Worm (Caenorhabditis elegans) whole organism, L2 larva: ENCODE data around the gene qns-1.

Experiments
- C34F6.9 ChIP-seq: fragments of 150-350 bp; optimal IDR thresholded peaks from 2 replicates; lab custom pipeline; 2014; ENCODE audit warnings: missing biosample characterization, missing genetic modification characterization
- F13H6.1 ChIP-seq: sonication (generic microtip); optimal IDR thresholded peaks from 2 replicates; lab custom pipeline; 2016; ENCODE audit warnings: missing genetic modification characterization, missing compliant biosample characterization
- R02D3.7 ChIP-seq: fragments of 150-350 bp; optimal IDR thresholded peaks from 2 replicates; lab custom pipeline; 2014; ENCODE audit warnings: missing biosample characterization, missing genetic modification characterization
- Y55F3AM.14 ChIP-seq: fragments of 200-800 bp; sonication (Bioruptor generic); optimal IDR thresholded peaks from 2 replicates; lab custom pipeline; 2018; ENCODE audit warnings: mild to moderate bottlenecking, missing genetic modification characterization, missing compliant biosample characterization
- alr-1 ChIP-seq: fragments of 150-350 bp; optimal IDR thresholded peaks from 2 replicates; lab custom pipeline; 2014; ENCODE audit warnings: missing biosample characterization, missing genetic modification characterization
- aly-2 ChIP-seq: fragments of 150-350 bp; optimal IDR thresholded peaks from 2 replicates; lab custom pipeline; 2014; ENCODE audit warnings: missing biosample characterization, missing genetic modification characterization
- ama-1 ChIP-seq: fragments of 150-350 bp; optimal IDR thresholded peaks from 2 replicates; lab custom pipeline; 2018; ENCODE audit warnings: inconsistent platforms
- blmp-1 ChIP-seq: sonication (generic microtip); optimal IDR thresholded peaks from 2 replicates; lab custom pipeline; 2017; ENCODE audit warnings: missing genetic modification characterization, mild to moderate bottlenecking, missing compliant biosample characterization, antibody characterized with exemption, moderate library complexity; ENCODE audit not compliant: insufficient read depth
- crh-2 ChIP-seq: sonication (generic microtip); optimal IDR thresholded peaks from 2 replicates; lab custom pipeline; 2017; ENCODE audit warnings: missing biosample characterization, missing genetic modification characterization
- dmd-4 ChIP-seq: sonication (generic microtip); optimal IDR thresholded peaks from 2 replicates; lab custom pipeline; 2017; ENCODE audit warnings: missing biosample characterization, missing genetic modification characterization
- egl-27 ChIP-seq: sonication (generic microtip); optimal IDR thresholded peaks from 3 replicates; lab custom pipeline; 2017; ENCODE audit warnings: missing biosample characterization, missing genetic modification reagents, missing genetic modification characterization
- elt-3 ChIP-seq: sonication (generic microtip); optimal IDR thresholded peaks from 2 replicates; lab custom pipeline; 2017; ENCODE audit warnings: missing biosample characterization, missing genetic modification characterization
- fos-1 ChIP-seq: fragments of 150-350 bp; optimal IDR thresholded peaks from 2 replicates; lab custom pipeline; 2014; ENCODE audit warnings: missing biosample characterization, missing genetic modification characterization
- gmeb-1 ChIP-seq: fragments of 150-350 bp; optimal IDR thresholded peaks from 2 replicates; lab custom pipeline; 2014; ENCODE audit warnings: missing biosample characterization, missing genetic modification characterization
- lin-11 ChIP-seq: fragments of 150-350 bp; sonication (generic microtip); optimal IDR thresholded peaks from 2 replicates; lab custom pipeline; 2014; ENCODE audit warnings: missing biosample characterization, missing genetic modification characterization, inconsistent platforms, mixed read lengths
- lin-13 ChIP-seq: fragments of 150-350 bp; optimal IDR thresholded peaks from 2 replicates; lab custom pipeline; 2014; ENCODE audit warnings: missing biosample characterization, missing genetic modification reagents, missing genetic modification characterization
- lin-39 ChIP-seq: fragments of 150-350 bp; optimal IDR thresholded peaks from 2 replicates; lab custom pipeline; 2014; ENCODE audit warnings: missing biosample characterization, missing genetic modification reagents, missing genetic modification characterization
- lsy-2 ChIP-seq, 2 experiments: fragments of 150-350 bp in 1 of 2; sonication (generic microtip) in 1 of 2; optimal IDR thresholded peaks; 2 replicates each; lab custom pipeline; 2014 to 2017; ENCODE audit warnings: missing biosample characterization in 2 of 2, missing genetic modification characterization in 2 of 2
- mab-5 ChIP-seq: fragments of 150-350 bp; optimal IDR thresholded peaks from 2 replicates; lab custom pipeline; 2014; ENCODE audit warnings: missing biosample characterization, missing genetic modification characterization
- mbf-1 ChIP-seq: sonication (generic microtip); optimal IDR thresholded peaks from 2 replicates; lab custom pipeline; 2017; ENCODE audit warnings: missing biosample characterization, missing genetic modification characterization
- mdl-1 ChIP-seq, 2 experiments: fragments of 150-350 bp in 1 of 2; sonication (generic microtip) in 1 of 2; optimal IDR thresholded peaks; 2 replicates each; lab custom pipeline; 2017; ENCODE audit warnings: missing biosample characterization in 2 of 2, missing genetic modification characterization in 2 of 2
- nhr-11 ChIP-seq: fragments of 150-350 bp; optimal IDR thresholded peaks from 2 replicates; lab custom pipeline; 2014; ENCODE audit warnings: missing biosample characterization, missing genetic modification characterization
- nhr-12 ChIP-seq: fragments of 150-350 bp; optimal IDR thresholded peaks from 2 replicates; lab custom pipeline; 2014; ENCODE audit warnings: missing biosample characterization, missing genetic modification characterization
- nhr-129 ChIP-seq: fragments of 150-350 bp; optimal IDR thresholded peaks from 2 replicates; lab custom pipeline; 2014; ENCODE audit warnings: missing biosample characterization, missing genetic modification characterization
- nhr-21 ChIP-seq: fragments of 150-350 bp; optimal IDR thresholded peaks from 2 replicates; lab custom pipeline; 2014; ENCODE audit warnings: missing biosample characterization, missing genetic modification characterization
- nhr-23 ChIP-seq: fragments of 150-350 bp; optimal IDR thresholded peaks from 2 replicates; lab custom pipeline; 2014; ENCODE audit warnings: missing biosample characterization, missing genetic modification reagents, missing genetic modification characterization
- nhr-237 ChIP-seq: fragments of 150-350 bp; optimal IDR thresholded peaks from 2 replicates; lab custom pipeline; 2014; ENCODE audit warnings: missing biosample characterization, missing genetic modification characterization
- nhr-25 ChIP-seq: fragments of 150-350 bp; sonication (generic microtip); optimal IDR thresholded peaks from 3 replicates; lab custom pipeline; 2014; ENCODE audit warnings: missing biosample characterization, missing genetic modification characterization
- nhr-6 ChIP-seq: fragments of 150-350 bp; optimal IDR thresholded peaks from 2 replicates; lab custom pipeline; 2014; ENCODE audit warnings: missing biosample characterization, missing genetic modification characterization
- sem-4 ChIP-seq: fragments of 150-350 bp; optimal IDR thresholded peaks from 2 replicates; lab custom pipeline; 2014; ENCODE audit warnings: missing biosample characterization, missing genetic modification reagents, missing genetic modification characterization
- skn-1 ChIP-seq: sonication (generic microtip); optimal IDR thresholded peaks from 2 replicates; lab custom pipeline; 2017; ENCODE audit warnings: missing biosample characterization, missing genetic modification characterization
- sma-3 ChIP-seq: sonication (generic microtip); optimal IDR thresholded peaks from 2 replicates; lab custom pipeline; 2016; ENCODE audit warnings: missing genetic modification reagents, missing genetic modification characterization, missing compliant biosample characterization
- sma-9 ChIP-seq, 2 experiments: fragments of 150-350 bp in 1 of 2; sonication (generic microtip) in 1 of 2; optimal IDR thresholded peaks; 2 replicates each; lab custom pipeline; 2014 to 2016; ENCODE audit warnings: missing genetic modification characterization in 2 of 2, mild to moderate bottlenecking in 1 of 2, missing biosample characterization in 1 of 2, missing compliant biosample characterization in 1 of 2, missing genetic modification reagents in 1 of 2, moderate library complexity in 1 of 2
- snpc-4 ChIP-seq: fragments of 150-350 bp; optimal IDR thresholded peaks from 2 replicates; lab custom pipeline; 2014; ENCODE audit warnings: missing biosample characterization, missing genetic modification characterization
- unc-39 ChIP-seq: fragments of 150-350 bp; optimal IDR thresholded peaks from 2 replicates; lab custom pipeline; 2014; ENCODE audit warnings: missing biosample characterization, missing genetic modification characterization
- zag-1 ChIP-seq: fragments of 150-350 bp; optimal IDR thresholded peaks from 2 replicates; lab custom pipeline; 2014; ENCODE audit warnings: missing biosample characterization, missing genetic modification characterization
- ztf-1 ChIP-seq: fragments of 200-800 bp; sonication (Bioruptor generic); conservative IDR thresholded peaks from 2 replicates; pipeline ENCODE4 v1.3.6; 2022; ENCODE audit warnings: missing genetic modification characterization, missing compliant biosample characterization
- ztf-11 ChIP-seq: sonication (generic microtip); optimal IDR thresholded peaks from 2 replicates; lab custom pipeline; 2017; ENCODE audit warnings: missing biosample characterization, missing genetic modification characterization
- ztf-4 ChIP-seq: fragments of 150-350 bp; optimal IDR thresholded peaks from 2 replicates; lab custom pipeline; 2014; ENCODE audit warnings: missing biosample characterization, missing genetic modification characterization

The qns-1 gene

ce11 chrIV:10222122-10222589, 3.0 kb upstream of the qns-1 start, which contains the start of gene C24F3.2 (continued):
- TF ChIP-seq skn-1 (tag; lab: Kevin White, UChicago): no peak
- TF ChIP-seq elt-3 (tag; lab: Kevin White, UChicago): no peak
- no peak for TF ChIP-seq aly-2 (tag; lab: Kevin White, UChicago)
- no peak for TF ChIP-seq snpc-4 (tag; lab: Kevin White, UChicago)
- TF ChIP-seq blmp-1 (tag; lab: Kevin White, UChicago): no peak
- no peak for TF ChIP-seq nhr-6 (tag; lab: Kevin White, UChicago)
- TF ChIP-seq zag-1 (tag; lab: Kevin White, UChicago): no peak
- no peak for TF ChIP-seq mbf-1 (tag; lab: Kevin White, UChicago)
- TF ChIP-seq sma-3 (GFP tag; lab: Kevin White, UChicago): peak; percentile 72
- no peak for TF ChIP-seq nhr-12
- TF ChIP-seq nhr-23 (tag; lab: Kevin White, UChicago): no peak
- TF ChIP-seq ama-1 (lab: Kevin White, UChicago): peak; percentile 24
- peak; percentile 0 for TF ChIP-seq lin-13 (GFP tag; lab: Kevin White, UChicago)
- peak; percentile 14 for TF ChIP-seq ztf-4
- no peak for TF ChIP-seq ztf-1 (GFP tag; lab: Robert Waterston, UW)
- peak; percentile 89 for TF ChIP-seq nhr-129
- no peak for TF ChIP-seq nhr-11 (tag; lab: Kevin White, UChicago)
- peak; percentile 16 to 37 for TF ChIP-seq mdl-1 (tag; optimal IDR thresholded peaks at IDR 0.05; lab: Kevin White, UChicago)
- TF ChIP-seq C34F6.9 (tag; lab: Kevin White, UChicago): peak; percentile 81
- TF ChIP-seq lin-11 (tag; lab: Kevin White, UChicago): no peak
- TF ChIP-seq egl-27 (tag; lab: Kevin White, UChicago): peak; percentile 11
- TF ChIP-seq lsy-2 (tag; optimal IDR thresholded peaks at IDR 0.05; lab: Kevin White, UChicago): peak; percentile 79 to 97

ce11 chrIV:10221187-10221586, 2.1 kb upstream of the qns-1 start, which contains the start of gene tram-1:
Gene tram-1, minus strand, starts transcription at chrIV:10221287.
- TF ChIP-seq ztf-1 (GFP tag; lab: Robert Waterston, UW) (no peak), crh-2 (tag; lab: Kevin White, UChicago) (peak; percentile 46)

ce11 chrIV:10216704-10217296, 2.3 kb downstream of the qns-1 start:
- TF ChIP-seq nhr-237: no peak
- no peak for TF ChIP-seq unc-39 (tag; lab: Kevin White, UChicago)
- no peak for TF ChIP-seq C34F6.9 (tag; lab: Kevin White, UChicago)
- TF ChIP-seq F13H6.1 (tag; lab: Kevin White, UChicago): no peak
- no peak for TF ChIP-seq nhr-129
- no peak for TF ChIP-seq ztf-11
- no peak for TF ChIP-seq elt-3 (tag; lab: Kevin White, UChicago)
- TF ChIP-seq mab-5 (tag; lab: Kevin White, UChicago): no peak
- no peak for TF ChIP-seq dmd-4 (tag; lab: Kevin White, UChicago)

- TF ChIP-seq nhr-12 (no peak), sma-3 (GFP tag; lab: Kevin White, UChicago) (no peak)
- TF ChIP-seq, all 48 proteins: peak for 0
These were observed 3.0 kb downstream of the qns-1 start, which contains the start of gene col-124 for ce11 chrIV:10216078-10216477. Gene col-124, plus strand, starts transcription at chrIV:10216451.

ce11 chrIV:10215393-10215792, 3.7 kb downstream of the qns-1 start:
- TF ChIP-seq lin-13 (GFP tag; lab: Kevin White, UChicago) (no peak), nhr-6 (tag; lab: Kevin White, UChicago) (no peak)

ce11 chrIV:10214811-10215210, 4.3 kb downstream of the qns-1 start, which contains the start of gene abt-1:
Gene abt-1, minus strand, starts transcription at chrIV:10214911.
- TF ChIP-seq sem-4 (tag; lab: Kevin White, UChicago) (no peak), gmeb-1 (tag; lab: Kevin White, UChicago) (no peak), nhr-11 (tag; lab: Kevin White, UChicago) (no peak), dmd-4 (tag; lab: Kevin White, UChicago) (no peak), unc-39 (tag; lab: Kevin White, UChicago) (no peak), R02D3.7 (no peak), sma-9 (GFP tag; optimal IDR thresholded peaks at IDR 0.05; lab: Kevin White, UChicago) (no peak), sma-9 (tag; optimal IDR thresholded peaks at IDR 0.05; lab: Kevin White, UChicago) (no peak), lin-13 (GFP tag; lab: Kevin White, UChicago) (no peak), fos-1 (no peak), crh-2 (tag; lab: Kevin White, UChicago) (no peak), alr-1 (tag; lab: Kevin White, UChicago) (no peak), aly-2 (tag; lab: Kevin White, UChicago) (no peak), F13H6.1 (tag; lab: Kevin White, UChicago) (no peak), nhr-12 (no peak), nhr-25 (tag; lab: Kevin White, UChicago) (no peak), Y55F3AM.14 (GFP tag; lab: Kevin White, UChicago) (no peak), nhr-21 (no peak), mdl-1 (tag; optimal IDR thresholded peaks at IDR 0.05; lab: Kevin White, UChicago) (no peak), lin-39 (tag; lab: Kevin White, UChicago) (no peak), sma-3 (GFP tag; lab: Kevin White, UChicago) (no peak)
